Worm (Caenorhabditis elegans) whole organism, L2 larva: ENCODE data around the gene nstp-9.

Experiments used
- C34F6.9 ChIP-seq: fragments of 150-350 bp; optimal IDR thresholded peaks from 2 replicates; lab custom pipeline; 2014; ENCODE audit warnings: missing biosample characterization, missing genetic modification characterization
- F13H6.1 ChIP-seq: sonication (generic microtip); optimal IDR thresholded peaks from 2 replicates; lab custom pipeline; 2016; ENCODE audit warnings: missing genetic modification characterization, missing compliant biosample characterization
- R02D3.7 ChIP-seq: fragments of 150-350 bp; optimal IDR thresholded peaks from 2 replicates; lab custom pipeline; 2014; ENCODE audit warnings: missing biosample characterization, missing genetic modification characterization
- Y55F3AM.14 ChIP-seq: fragments of 200-800 bp; sonication (Bioruptor generic); optimal IDR thresholded peaks from 2 replicates; lab custom pipeline; 2018; ENCODE audit warnings: mild to moderate bottlenecking, missing genetic modification characterization, missing compliant biosample characterization
- alr-1 ChIP-seq: fragments of 150-350 bp; optimal IDR thresholded peaks from 2 replicates; lab custom pipeline; 2014; ENCODE audit warnings: missing biosample characterization, missing genetic modification characterization
- aly-2 ChIP-seq: fragments of 150-350 bp; optimal IDR thresholded peaks from 2 replicates; lab custom pipeline; 2014; ENCODE audit warnings: missing biosample characterization, missing genetic modification characterization
- ama-1 ChIP-seq: fragments of 150-350 bp; optimal IDR thresholded peaks from 2 replicates; lab custom pipeline; 2018; ENCODE audit warnings: inconsistent platforms
- blmp-1 ChIP-seq: sonication (generic microtip); optimal IDR thresholded peaks from 2 replicates; lab custom pipeline; 2017; ENCODE audit warnings: missing genetic modification characterization, mild to moderate bottlenecking, missing compliant biosample characterization, antibody characterized with exemption, moderate library complexity; ENCODE audit not compliant: insufficient read depth
- ceh-16 ChIP-seq: fragments of 150-350 bp; optimal IDR thresholded peaks from 2 replicates; lab custom pipeline; 2014; ENCODE audit warnings: missing biosample characterization, missing genetic modification characterization
- ceh-82 ChIP-seq: fragments of 150-350 bp; optimal IDR thresholded peaks from 2 replicates; lab custom pipeline; 2014; ENCODE audit warnings: missing biosample characterization, missing genetic modification characterization
- crh-2 ChIP-seq: sonication (generic microtip); optimal IDR thresholded peaks from 2 replicates; lab custom pipeline; 2017; ENCODE audit warnings: missing biosample characterization, missing genetic modification characterization
- dmd-4 ChIP-seq: sonication (generic microtip); optimal IDR thresholded peaks from 2 replicates; lab custom pipeline; 2017; ENCODE audit warnings: missing biosample characterization, missing genetic modification characterization
- egl-27 ChIP-seq: sonication (generic microtip); optimal IDR thresholded peaks from 3 replicates; lab custom pipeline; 2017; ENCODE audit warnings: missing biosample characterization, missing genetic modification reagents, missing genetic modification characterization
- elt-1 ChIP-seq: fragments of 150-350 bp; optimal IDR thresholded peaks from 2 replicates; lab custom pipeline; 2014; ENCODE audit warnings: missing biosample characterization, missing genetic modification characterization
- elt-3 ChIP-seq: sonication (generic microtip); optimal IDR thresholded peaks from 2 replicates; lab custom pipeline; 2017; ENCODE audit warnings: missing biosample characterization, missing genetic modification characterization
- fos-1 ChIP-seq: fragments of 150-350 bp; optimal IDR thresholded peaks from 2 replicates; lab custom pipeline; 2014; ENCODE audit warnings: missing biosample characterization, missing genetic modification characterization
- lin-39 ChIP-seq: fragments of 150-350 bp; optimal IDR thresholded peaks from 2 replicates; lab custom pipeline; 2014; ENCODE audit warnings: missing biosample characterization, missing genetic modification reagents, missing genetic modification characterization
- lsy-2 ChIP-seq, 2 experiments: fragments of 150-350 bp in 1 of 2; sonication (generic microtip) in 1 of 2; optimal IDR thresholded peaks; 2 replicates each; lab custom pipeline; 2014 to 2017; ENCODE audit warnings: missing biosample characterization in 2 of 2, missing genetic modification characterization in 2 of 2
- mab-5 ChIP-seq: fragments of 150-350 bp; optimal IDR thresholded peaks from 2 replicates; lab custom pipeline; 2014; ENCODE audit warnings: missing biosample characterization, missing genetic modification characterization
- mbf-1 ChIP-seq: sonication (generic microtip); optimal IDR thresholded peaks from 2 replicates; lab custom pipeline; 2017; ENCODE audit warnings: missing biosample characterization, missing genetic modification characterization
- mdl-1 ChIP-seq, 2 experiments: fragments of 150-350 bp in 1 of 2; sonication (generic microtip) in 1 of 2; optimal IDR thresholded peaks; 2 replicates each; lab custom pipeline; 2017; ENCODE audit warnings: missing biosample characterization in 2 of 2, missing genetic modification characterization in 2 of 2
- nhr-10 ChIP-seq: sonication (generic microtip); optimal IDR thresholded peaks from 2 replicates; lab custom pipeline; 2017; ENCODE audit warnings: missing biosample characterization, missing genetic modification characterization
- nhr-11 ChIP-seq: fragments of 150-350 bp; optimal IDR thresholded peaks from 2 replicates; lab custom pipeline; 2014; ENCODE audit warnings: missing biosample characterization, missing genetic modification characterization
- nhr-129 ChIP-seq: fragments of 150-350 bp; optimal IDR thresholded peaks from 2 replicates; lab custom pipeline; 2014; ENCODE audit warnings: missing biosample characterization, missing genetic modification characterization
- nhr-21 ChIP-seq: fragments of 150-350 bp; optimal IDR thresholded peaks from 2 replicates; lab custom pipeline; 2014; ENCODE audit warnings: missing biosample characterization, missing genetic modification characterization
- nhr-23 ChIP-seq: fragments of 150-350 bp; optimal IDR thresholded peaks from 2 replicates; lab custom pipeline; 2014; ENCODE audit warnings: missing biosample characterization, missing genetic modification reagents, missing genetic modification characterization
- nhr-25 ChIP-seq: fragments of 150-350 bp; sonication (generic microtip); optimal IDR thresholded peaks from 3 replicates; lab custom pipeline; 2014; ENCODE audit warnings: missing biosample characterization, missing genetic modification characterization
- nhr-6 ChIP-seq: fragments of 150-350 bp; optimal IDR thresholded peaks from 2 replicates; lab custom pipeline; 2014; ENCODE audit warnings: missing biosample characterization, missing genetic modification characterization
- nhr-77 ChIP-seq: fragments of 150-350 bp; optimal IDR thresholded peaks from 2 replicates; lab custom pipeline; 2014; ENCODE audit warnings: missing biosample characterization, missing genetic modification characterization
- sem-4 ChIP-seq: fragments of 150-350 bp; optimal IDR thresholded peaks from 2 replicates; lab custom pipeline; 2014; ENCODE audit warnings: missing biosample characterization, missing genetic modification reagents, missing genetic modification characterization
- skn-1 ChIP-seq: sonication (generic microtip); optimal IDR thresholded peaks from 2 replicates; lab custom pipeline; 2017; ENCODE audit warnings: missing biosample characterization, missing genetic modification characterization
- unc-55 ChIP-seq: fragments of 150-350 bp; sonication (generic microtip); optimal IDR thresholded peaks from 3 replicates; lab custom pipeline; 2014; ENCODE audit warnings: missing biosample characterization, missing genetic modification reagents, missing genetic modification characterization
- unc-62 ChIP-seq: fragments of 150-350 bp; optimal IDR thresholded peaks from 2 replicates; lab custom pipeline; 2014; ENCODE audit warnings: missing biosample characterization, missing genetic modification reagents, missing genetic modification characterization
- zag-1 ChIP-seq: fragments of 150-350 bp; optimal IDR thresholded peaks from 2 replicates; lab custom pipeline; 2014; ENCODE audit warnings: missing biosample characterization, missing genetic modification characterization
- ztf-1 ChIP-seq: fragments of 200-800 bp; sonication (Bioruptor generic); conservative IDR thresholded peaks from 2 replicates; pipeline ENCODE4 v1.3.6; 2022; ENCODE audit warnings: missing genetic modification characterization, missing compliant biosample characterization
- ztf-11 ChIP-seq: sonication (generic microtip); optimal IDR thresholded peaks from 2 replicates; lab custom pipeline; 2017; ENCODE audit warnings: missing biosample characterization, missing genetic modification characterization
- ztf-4 ChIP-seq: fragments of 150-350 bp; optimal IDR thresholded peaks from 2 replicates; lab custom pipeline; 2014; ENCODE audit warnings: missing biosample characterization, missing genetic modification characterization

Gene nstp-9

DNA sequence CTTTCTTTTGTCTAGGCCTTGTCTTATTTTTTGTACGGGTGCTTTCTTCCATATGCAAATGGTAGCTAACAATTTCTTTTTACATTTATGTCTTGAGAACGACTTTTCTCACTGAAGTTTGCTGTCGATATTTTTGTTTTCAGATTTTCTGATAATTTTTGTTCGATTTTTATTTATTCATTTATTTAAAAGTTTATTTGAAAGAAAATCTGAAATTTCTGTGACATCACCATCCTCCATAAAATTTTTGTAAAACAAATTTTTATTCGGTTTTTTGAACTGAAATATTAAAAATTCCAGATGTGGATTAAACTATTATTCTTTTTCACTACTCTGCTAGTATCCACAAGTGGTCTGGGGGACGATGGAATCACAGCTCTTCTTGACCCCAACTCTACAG is 34.3 kb upstream of the nstp-9 start, which contains the start of gene pbo-4:
TSS of gene pbo-4 (plus strand) at position 301 of the 400 bp plus-strand sequence.
- TF ChIP-seq unc-62 (no peak), mdl-1 (tag; optimal IDR thresholded peaks at IDR 0.05; lab: Kevin White, UChicago) (no peak), alr-1 (tag; lab: Kevin White, UChicago) (no peak), Y55F3AM.14 (GFP tag; lab: Kevin White, UChicago) (no peak), aly-2 (no peak), mab-5 (no peak), nhr-10 (tag; lab: Kevin White, UChicago) (no peak), unc-55 (GFP tag; lab: Kevin White, UChicago) (no peak), F13H6.1 (no peak), dmd-4 (no peak), elt-1 (tag; lab: Kevin White, UChicago) (no peak), R02D3.7 (tag; lab: Kevin White, UChicago) (no peak), mbf-1 (no peak), skn-1 (no peak), ama-1 (lab: Kevin White, UChicago) (no peak), ztf-4 (tag; lab: Kevin White, UChicago) (no peak), nhr-11 (tag; lab: Kevin White, UChicago) (no peak), ceh-16 (tag; lab: Kevin White, UChicago) (no peak), lsy-2 (tag; optimal IDR thresholded peaks at IDR 0.05; lab: Kevin White, UChicago) (no peak)

DNA sequence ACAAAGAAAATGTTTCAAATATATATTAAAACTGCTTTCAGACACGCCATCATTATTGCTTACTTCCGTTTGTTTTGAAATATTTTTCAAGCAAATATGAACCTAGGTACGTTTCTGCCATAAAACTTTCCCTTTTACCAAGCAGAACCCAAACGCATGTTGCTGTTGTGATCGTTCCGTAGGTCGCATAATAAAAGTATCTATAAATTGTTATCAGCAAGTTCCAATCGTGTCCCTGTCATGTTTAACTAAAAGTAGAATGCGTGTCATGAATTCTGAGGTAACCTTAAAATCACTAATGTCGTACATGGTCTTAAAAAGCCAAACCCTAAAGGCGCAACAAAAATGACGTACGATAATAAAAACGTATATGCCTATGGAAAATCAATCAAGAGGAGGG is 32.4 kb upstream of the nstp-9 start:
- TF ChIP-seq ama-1 (lab: Kevin White, UChicago) (no peak), fos-1 (peak; percentile 7)

DNA sequence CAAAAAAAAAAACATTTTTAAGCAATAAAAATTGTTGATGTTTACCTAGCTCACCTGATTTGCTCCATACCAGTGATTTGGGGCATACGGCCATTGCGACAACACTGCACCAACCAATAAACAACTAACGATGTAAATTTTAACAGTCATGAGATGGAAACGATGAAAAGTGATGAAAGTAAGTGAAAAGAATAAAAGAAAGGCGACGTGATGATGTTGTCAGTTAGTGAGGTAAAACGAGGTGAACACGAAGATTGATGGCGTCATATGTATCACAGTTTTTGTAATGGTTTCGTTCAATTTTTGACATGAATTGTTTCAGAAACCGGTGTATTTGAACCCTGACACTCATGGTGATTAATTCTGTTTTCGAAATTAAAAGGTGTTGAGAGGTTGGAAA is 31.7 kb upstream of the nstp-9 start, which contains the start of gene K09C8.7:
TSS of gene K09C8.7 (minus strand) at position 226 of the 400 bp plus-strand sequence.
- no peak for TF ChIP-seq nhr-21 (tag; lab: Kevin White, UChicago)
- no peak for TF ChIP-seq dmd-4
- TF ChIP-seq ztf-4 (tag; lab: Kevin White, UChicago), result no peak
- no peak for TF ChIP-seq nhr-25
- TF ChIP-seq alr-1 (tag; lab: Kevin White, UChicago), result no peak
- TF ChIP-seq unc-55 (GFP tag; lab: Kevin White, UChicago), result no peak

DNA sequence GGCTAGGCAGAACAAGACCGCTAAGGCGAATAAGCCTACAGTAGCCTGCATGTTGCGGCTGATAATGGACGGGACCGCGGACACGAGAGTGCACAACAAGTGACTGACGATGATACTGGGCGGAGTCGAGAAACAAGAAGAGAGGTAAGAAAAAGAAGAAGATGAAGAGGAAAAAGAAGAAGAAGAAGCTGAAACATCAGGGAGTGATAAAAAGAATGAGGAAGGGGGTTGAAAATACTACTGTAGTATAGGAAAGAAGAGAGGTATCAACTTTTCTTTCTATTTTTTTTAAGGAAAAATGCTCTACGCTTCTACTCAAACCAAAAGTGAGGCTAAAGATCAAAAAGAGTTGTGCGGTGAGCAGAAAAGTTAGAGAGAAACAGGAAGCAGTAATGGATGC is 29.3 kb upstream of the nstp-9 start, which contains the start of gene T21B6.3:
TSS of gene T21B6.3 (minus strand) at position 101 of the 400 bp plus-strand sequence.
- no peak for TF ChIP-seq egl-27 (tag; lab: Kevin White, UChicago)
- no peak for TF ChIP-seq ama-1 (lab: Kevin White, UChicago)
- no peak for TF ChIP-seq ceh-16 (tag; lab: Kevin White, UChicago)
- TF ChIP-seq elt-3 (tag; lab: Kevin White, UChicago), result no peak
- TF ChIP-seq ztf-1 (GFP tag; lab: Robert Waterston, UW), result no peak
- no peak for TF ChIP-seq nhr-6 (tag; lab: Kevin White, UChicago)
- no peak for TF ChIP-seq aly-2
- no peak for TF ChIP-seq alr-1 (tag; lab: Kevin White, UChicago)
- no peak for TF ChIP-seq nhr-129 (tag; lab: Kevin White, UChicago)

DNA sequence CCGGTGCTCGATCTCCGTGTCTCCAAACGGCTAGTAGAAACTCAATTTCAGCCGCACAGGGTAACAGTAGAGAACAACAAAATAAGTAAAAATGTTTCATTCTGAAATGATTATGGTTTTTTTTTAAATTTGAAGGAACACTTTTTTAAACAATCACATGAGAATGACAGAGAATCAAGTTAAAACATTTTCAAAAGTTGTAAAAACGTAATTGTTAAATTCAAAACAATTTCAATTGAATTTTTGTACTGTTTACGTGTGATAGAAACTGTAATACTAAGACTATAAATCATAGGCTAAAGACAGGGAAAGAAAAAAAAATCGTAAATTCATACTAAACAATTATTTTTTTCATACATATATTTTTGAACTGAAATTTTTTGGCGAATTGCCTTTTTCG is 21.7 kb upstream of the nstp-9 start, which contains the start of gene pho-7:
TSS of gene pho-7 (minus strand) at position 101 of the 400 bp plus-strand sequence.
- no peak for TF ChIP-seq blmp-1 (tag; lab: Kevin White, UChicago)
- no peak for TF ChIP-seq ztf-11 (tag; lab: Kevin White, UChicago)
- TF ChIP-seq unc-55 (GFP tag; lab: Kevin White, UChicago), result no peak
- no peak for TF ChIP-seq F13H6.1
- TF ChIP-seq C34F6.9 (tag; lab: Kevin White, UChicago), result no peak
- TF ChIP-seq lin-39 (tag; lab: Kevin White, UChicago), result no peak
- no peak for TF ChIP-seq ceh-82 (tag; lab: Kevin White, UChicago)
- no peak for TF ChIP-seq Y55F3AM.14 (GFP tag; lab: Kevin White, UChicago)
- no peak for TF ChIP-seq unc-62
- no peak for TF ChIP-seq nhr-23
- no peak for TF ChIP-seq zag-1 (tag; lab: Kevin White, UChicago)
- TF ChIP-seq sem-4, result no peak
- TF ChIP-seq lsy-2 (tag; optimal IDR thresholded peaks at IDR 0.05; lab: Kevin White, UChicago), result no peak
- TF ChIP-seq nhr-77, result no peak
- TF ChIP-seq mdl-1 (tag; optimal IDR thresholded peaks at IDR 0.05; lab: Kevin White, UChicago), result no peak
- no peak for TF ChIP-seq crh-2 (tag; lab: Kevin White, UChicago)
